Worm (Caenorhabditis elegans) whole organism, L4 larva: ENCODE measurements around the gene F53A9.8.

Experiments used
- ama-1 ChIP-seq: fragments of 150-350 bp; optimal IDR thresholded peaks from 2 replicates; lab custom pipeline; 2014; ENCODE audit warnings: inconsistent platforms, mixed read lengths
- ceh-82 ChIP-seq: sonication (generic microtip); optimal IDR thresholded peaks from 2 replicates; lab custom pipeline; 2017; ENCODE audit warnings: missing biosample characterization, missing genetic modification characterization
- lin-1 ChIP-seq: fragments of 200-800 bp; sonication (Bioruptor generic); IDR thresholded peaks from 2 replicates; pipeline ENCODE4 v1.3.6; 2022; ENCODE audit warnings: missing genetic modification reagents, missing genetic modification characterization, missing compliant biosample characterization
- lin-39 ChIP-seq: fragments of 150-350 bp; optimal IDR thresholded peaks from 2 replicates; lab custom pipeline; 2014; ENCODE audit warnings: missing biosample characterization, missing genetic modification reagents, missing genetic modification characterization
- lir-3 ChIP-seq: sonication (generic microtip); optimal IDR thresholded peaks from 2 replicates; lab custom pipeline; 2016; ENCODE audit warnings: mild to moderate bottlenecking, missing genetic modification characterization, missing compliant biosample characterization
- lsy-2 ChIP-seq, 2 experiments: fragments of 150-350 bp in 1 of 2; sonication (generic microtip) in 1 of 2; optimal IDR thresholded peaks; 2 replicates each; lab custom pipeline; 2014 to 2017; ENCODE audit warnings: missing biosample characterization in 2 of 2, missing genetic modification characterization in 2 of 2
- nhr-42 ChIP-seq: fragments of 200-800 bp; sonication (Bioruptor generic); IDR thresholded peaks from 2 replicates; pipeline ENCODE4 v1.3.6; 2022; ENCODE audit warnings: missing genetic modification characterization, missing compliant biosample characterization
- nhr-76 ChIP-seq: fragments of 150-350 bp; optimal IDR thresholded peaks from 2 replicates; lab custom pipeline; 2014; ENCODE audit warnings: missing biosample characterization, missing genetic modification characterization
- skn-1 ChIP-seq: fragments of 150-350 bp; optimal IDR thresholded peaks from 2 replicates; lab custom pipeline; 2014; ENCODE audit warnings: missing biosample characterization, missing genetic modification characterization
- unc-39 ChIP-seq: sonication (generic microtip); optimal IDR thresholded peaks from 2 replicates; lab custom pipeline; 2017; ENCODE audit warnings: missing biosample characterization, missing genetic modification characterization
- zag-1 ChIP-seq: fragments of 150-350 bp; optimal IDR thresholded peaks from 2 replicates; lab custom pipeline; 2014; ENCODE audit warnings: missing biosample characterization, missing genetic modification characterization

- TF ChIP-seq skn-1 (no peak), lin-39 (tag; lab: Kevin White, UChicago) (no peak), nhr-76 (tag; lab: Kevin White, UChicago) (no peak), lir-3 (tag; lab: Kevin White, UChicago) (no peak), ama-1 (lab: Kevin White, UChicago) (no peak), lin-1 (GFP tag; lab: Robert Waterston, UW) (no peak), lsy-2 (tag; optimal IDR thresholded peaks at IDR 0.05; lab: Kevin White, UChicago) (no peak), ceh-82 (no peak), zag-1 (tag; lab: Kevin White, UChicago) (no peak), nhr-42 (GFP tag; lab: Robert Waterston, UW) (no peak), unc-39 (tag; lab: Kevin White, UChicago) (no peak)
Measured at ce11 chrX:8764044-8764443, 45.3 kb upstream of the F53A9.8 start.
